Worm (Caenorhabditis elegans): ENCODE measurements around the gene T25F10.1.

T25F10.1 gene

ce11 chrV:6784853-6785492 is 16.7 kb downstream of the T25F10.1 start, which contains the start of the genes spn-4 and spe-39 (continued):
- TF ChIP-seq lin-1 (GFP tag; IDR thresholded peaks at IDR 0.05) (peak; percentile 43; the same call in 1 of the 2 replicates), F37D6.2 (tag; optimal IDR thresholded peaks at IDR 0.05) (peak; percentile 2), lin-29 (GFP tag; IDR thresholded peaks at IDR 0.05) (no peak), egl-27 (tag; optimal IDR thresholded peaks at IDR 0.05) (no peak), nhr-6 (tag; optimal IDR thresholded peaks at IDR 0.05) (peak; percentile 76), hlh-11 (tag; optimal IDR thresholded peaks at IDR 0.05) (peak; percentile 39), ceh-44 (GFP tag; IDR thresholded peaks at IDR 0.05) (no peak), hmg-1.1 (GFP tag; IDR thresholded peaks at IDR 0.05) (peak; percentile 70; the same call in 1 of the 2 replicates), ZK337.2 (GFP tag; IDR thresholded peaks at IDR 0.05) (no peak), arid-1 (GFP tag; conservative IDR thresholded peaks at IDR 0.05) (no peak), jun-1 (tag; optimal IDR thresholded peaks at IDR 0.05) (no peak), tra-1 (GFP tag; IDR thresholded peaks at IDR 0.05) (no peak), Y48G9A.11 (GFP tag; IDR thresholded peaks at IDR 0.05) (no peak), vab-7 (GFP tag; IDR thresholded peaks at IDR 0.05) (no peak), cey-2 (tag; optimal IDR thresholded peaks at IDR 0.05; ENCODE audit: borderline replicate concordance, insufficient read depth) (no peak), nhr-48 (tag; optimal IDR thresholded peaks at IDR 0.05) (no peak), pqm-1 (tag; optimal IDR thresholded peaks at IDR 0.05) (no peak), snpc-1.2 (GFP tag; IDR thresholded peaks at IDR 0.05) (0 out of 2 replicates have a peak, but pooled peaks have one; percentile 51), nhr-41 (GFP tag; IDR thresholded peaks at IDR 0.05) (no peak), nhr-28 (tag; optimal IDR thresholded peaks at IDR 0.05) (peak; percentile 1), dve-1 (tag; optimal IDR thresholded peaks at IDR 0.05; ENCODE audit: insufficient read depth) (no peak), daf-16 (GFP tag; optimal IDR thresholded peaks at IDR 0.05) (peak in 1 of 2 experiments; percentile 17), daf-16 (tag; optimal IDR thresholded peaks at IDR 0.05) (no peak), dmd-6 (GFP tag; IDR thresholded peaks at IDR 0.05) (peak; percentile 53; the same call in 1 of the 2 replicates), F44E2.7 (GFP tag; IDR thresholded peaks at IDR 0.05) (no peak), nhr-11 (tag; optimal IDR thresholded peaks at IDR 0.05) (no peak), sdz-12 (GFP tag; optimal IDR thresholded peaks at IDR 0.05) (no peak), unc-130 (GFP tag; optimal IDR thresholded peaks at IDR 0.05) (peak; percentile 33), lin-13 (GFP tag; optimal IDR thresholded peaks at IDR 0.05) (no peak), lin-39 (tag; optimal IDR thresholded peaks at IDR 0.05) (no peak), ZK546.5 (tag; optimal IDR thresholded peaks at IDR 0.05) (no peak), mxl-2 (GFP tag; conservative IDR thresholded peaks at IDR 0.05) (no peak), lin-38 (GFP tag; IDR thresholded peaks at IDR 0.05) (peak; percentile 73), ceh-32 (tag; optimal IDR thresholded peaks at IDR 0.05; ENCODE audit: poor library complexity) (no peak), fkh-10 (GFP tag; optimal IDR thresholded peaks at IDR 0.05) (peak; percentile 22), F10B5.3 (tag; optimal IDR thresholded peaks at IDR 0.05) (no peak), F26F4.8 (GFP tag; conservative IDR thresholded peaks at IDR 0.05) (no peak), mxl-3 (GFP tag; optimal IDR thresholded peaks at IDR 0.05) (no peak), ceh-28 (tag; optimal IDR thresholded peaks at IDR 0.05) (no peak), Y105C5A.15 (GFP tag; IDR thresholded peaks at IDR 0.05) (no peak), ceh-20 (GFP tag; IDR thresholded peaks at IDR 0.05) (peak; percentile 47; the same call in 1 of the 2 replicates), snpc-4 (tag; optimal IDR thresholded peaks at IDR 0.05) (no peak), skn-1 (tag; optimal IDR thresholded peaks at IDR 0.05) (no peak), lin-15B (tag; optimal IDR thresholded peaks at IDR 0.05) (no peak), daf-19 (GFP tag; conservative IDR thresholded peaks at IDR 0.05) (no peak), nhr-77 (tag; optimal IDR thresholded peaks at IDR 0.05) (peak; percentile 26), aha-1 (tag) (no peak), R02D3.7 (tag; optimal IDR thresholded peaks at IDR 0.05) (no peak), nhr-10 (tag; optimal IDR thresholded peaks at IDR 0.05) (no peak), php-3 (GFP tag; IDR thresholded peaks at IDR 0.05) (no peak), F49E8.2 (tag; optimal IDR thresholded peaks at IDR 0.05; ENCODE audit: borderline replicate concordance) (peak; percentile 13)

Measured in whole organism, L4 larva.